Fruit fly (Drosophila melanogaster) S2 (cell line): ENCODE results near the gene Dpm3.

Experiments
- CG8478 ChIP-seq: fragments of >200 bp; optimal IDR thresholded peaks from 2 replicates; lab custom pipeline; 2018
- CTCF ChIP-seq, 2 experiments: fragments of >200 bp; optimal IDR thresholded peaks; 2 replicates each; lab custom pipeline; 2018

Gene Dpm3

DNA sequence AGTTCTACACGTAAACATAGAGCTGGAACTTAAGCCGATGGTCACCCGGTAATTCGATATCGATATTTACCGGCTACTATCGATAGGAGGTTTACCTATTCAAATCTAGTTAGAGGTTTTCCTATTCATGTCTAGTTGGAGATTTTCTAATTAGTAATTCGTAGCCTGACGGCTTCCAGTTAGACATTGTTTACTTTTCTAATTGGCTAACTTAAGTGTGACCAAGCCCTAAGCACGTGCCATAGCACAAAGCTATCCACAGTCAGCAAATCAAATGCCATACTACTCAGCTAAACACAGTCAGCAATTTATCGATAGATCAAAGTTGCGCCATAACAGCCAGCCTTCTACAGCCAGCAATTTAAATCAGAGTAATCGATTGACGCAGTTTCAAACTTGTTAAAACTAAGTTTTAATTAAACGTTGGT, at the start of gene Dpm3:
Gene Dpm3 (minus strand): TSS at position 20 of the 428 bp plus-strand sequence.
- peak; percentile 54 to 59 for TF ChIP-seq CTCF (optimal IDR thresholded peaks at IDR 0.05; lab: Kevin White, UChicago)
- no peak for TF ChIP-seq CG8478 (lab: Kevin White, UChicago)

DNA sequence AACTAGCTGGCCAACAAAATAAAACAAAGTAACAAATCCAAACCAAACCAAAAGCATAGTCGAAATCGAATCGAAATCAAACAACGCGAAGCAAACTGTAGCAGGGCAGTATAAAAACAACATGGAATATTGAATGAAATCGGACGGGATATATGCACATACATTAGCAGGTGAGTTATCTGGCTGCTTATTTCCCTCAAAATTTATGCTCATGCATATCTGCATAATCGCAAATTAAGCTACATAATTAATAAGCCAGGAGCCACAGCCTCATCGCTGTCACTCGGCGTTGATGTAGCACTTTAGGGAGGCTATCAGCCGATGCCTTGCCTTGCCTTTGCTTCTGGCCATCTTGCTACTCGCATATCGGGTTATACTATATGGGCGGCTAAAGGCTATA, 49.4 kb upstream of the Dpm3 start:
- TF ChIP-seq CG8478 (lab: Kevin White, UChicago), result no peak
- no peak for TF ChIP-seq CTCF (optimal IDR thresholded peaks at IDR 0.05; lab: Kevin White, UChicago)

DNA sequence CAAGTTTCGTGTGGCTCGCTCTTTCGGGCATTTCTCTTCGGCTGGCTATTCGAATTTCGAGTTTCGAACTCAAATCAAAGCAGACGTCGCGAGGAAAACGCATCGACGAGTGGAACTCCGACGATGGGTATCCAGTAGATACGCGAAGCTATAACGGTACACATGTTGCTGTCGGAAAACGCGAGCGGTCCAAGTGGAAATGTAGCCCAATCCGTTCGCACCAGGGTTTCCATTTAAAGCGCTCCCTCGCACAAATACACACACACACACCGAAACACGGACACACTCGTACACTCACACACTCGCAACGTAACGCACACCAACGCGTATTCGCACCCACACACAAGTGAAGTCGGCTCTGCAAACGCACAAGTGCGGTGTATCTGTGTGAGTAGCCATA, 47.5 kb upstream of the Dpm3 start, which contains the start of gene side-IV:
Gene side-IV (plus strand): TSS at position 253 of the 400 bp plus-strand sequence.
- TF ChIP-seq CG8478 (lab: Kevin White, UChicago) (no peak), CTCF (optimal IDR thresholded peaks at IDR 0.05; lab: Kevin White, UChicago) (no peak)

DNA sequence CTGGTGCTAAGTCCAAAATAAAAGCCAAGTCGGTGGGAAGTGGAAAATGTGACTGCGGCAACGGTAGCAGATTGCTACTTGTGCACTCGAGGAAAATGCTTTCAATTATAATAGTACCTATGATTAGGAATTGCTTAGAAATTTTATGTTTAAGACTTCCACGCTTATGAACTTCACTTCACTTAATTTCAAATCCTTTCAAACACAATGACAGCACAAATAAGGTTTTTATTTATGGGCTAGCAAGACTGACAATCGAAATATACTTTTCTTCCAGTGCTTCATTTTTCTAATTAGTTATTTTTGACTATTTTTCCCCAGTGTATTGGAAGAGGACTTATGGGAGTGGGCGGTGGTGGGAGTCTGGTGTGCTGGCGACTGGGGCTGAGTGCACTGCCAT, 45.5 kb upstream of the Dpm3 start:
- TF ChIP-seq CTCF (optimal IDR thresholded peaks at IDR 0.05; lab: Kevin White, UChicago) (no peak), CG8478 (lab: Kevin White, UChicago) (no peak)

DNA sequence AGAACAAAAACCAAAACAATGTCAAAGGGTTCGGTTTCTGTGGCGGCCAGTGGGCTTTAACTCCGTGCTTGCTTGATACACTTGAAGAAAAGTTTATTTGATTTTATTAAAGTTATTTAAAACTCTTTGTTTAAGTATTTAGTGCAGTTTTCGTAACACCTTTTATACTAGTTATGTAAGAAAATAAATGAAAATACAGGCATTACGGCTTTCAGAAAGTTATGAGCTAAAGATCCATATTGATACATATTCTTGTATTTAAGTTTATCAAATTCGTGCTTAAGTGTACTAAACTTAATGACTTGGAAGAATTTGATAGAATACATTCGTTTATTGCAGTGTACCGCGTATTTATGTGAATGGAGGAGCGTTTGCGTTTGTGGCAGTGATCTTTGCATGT, 43.6 kb upstream of the Dpm3 start:
- no peak for TF ChIP-seq CTCF (optimal IDR thresholded peaks at IDR 0.05; lab: Kevin White, UChicago)
- no peak for TF ChIP-seq CG8478 (lab: Kevin White, UChicago)

dm6 chr3R:13446048-13446447, 43.2 kb upstream of the Dpm3 start:
- no peak for TF ChIP-seq CG8478 (lab: Kevin White, UChicago)
- no peak for TF ChIP-seq CTCF (optimal IDR thresholded peaks at IDR 0.05; lab: Kevin White, UChicago)

DNA sequence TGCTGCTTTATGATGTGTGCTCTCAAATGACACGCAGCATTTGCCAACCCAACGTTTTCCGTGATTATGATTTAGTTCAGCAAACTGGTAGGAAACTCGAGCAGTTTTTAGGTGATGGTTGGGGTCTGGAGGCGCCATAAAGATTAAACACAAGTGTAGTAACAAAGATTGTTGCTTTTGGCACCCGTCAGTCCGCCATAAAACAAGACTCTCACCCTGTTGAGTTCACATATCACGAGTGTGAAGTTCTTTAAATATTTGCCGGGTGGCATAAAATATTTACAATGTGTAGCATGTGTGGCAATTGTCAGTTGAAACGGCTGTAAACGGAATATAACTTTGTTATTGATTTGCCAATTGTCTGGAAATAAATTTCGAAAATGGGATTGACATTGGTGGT, 38.9 kb upstream of the Dpm3 start:
- no peak for TF ChIP-seq CG8478 (lab: Kevin White, UChicago)
- no peak for TF ChIP-seq CTCF (optimal IDR thresholded peaks at IDR 0.05; lab: Kevin White, UChicago)

DNA sequence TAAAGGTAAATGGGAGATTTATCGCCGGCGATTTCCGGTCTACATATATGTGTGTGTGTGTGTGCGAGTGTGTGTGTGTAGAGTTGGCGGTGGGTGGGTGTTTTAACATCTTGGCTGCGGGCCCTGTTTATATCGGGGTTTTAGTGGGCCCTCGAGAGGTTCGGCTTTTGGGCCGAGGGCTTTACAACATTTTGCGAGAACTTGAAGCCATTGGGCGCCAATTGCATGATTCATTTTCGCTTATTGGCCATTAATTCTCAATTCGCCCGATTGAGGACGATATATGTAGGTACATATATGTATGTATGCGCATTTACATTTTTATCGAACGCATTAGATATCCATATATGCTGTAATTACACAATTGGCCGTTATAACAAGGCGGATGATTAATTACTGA, 33.0 kb upstream of the Dpm3 start:
- TF ChIP-seq CTCF (optimal IDR thresholded peaks at IDR 0.05; lab: Kevin White, UChicago), result no peak
- TF ChIP-seq CG8478 (lab: Kevin White, UChicago), result no peak

- TF ChIP-seq CG8478 (lab: Kevin White, UChicago) (no peak), CTCF (optimal IDR thresholded peaks at IDR 0.05; lab: Kevin White, UChicago) (peak; percentile 72 to 77)
Measured at dm6 chr3R:13434325-13435168, 31.7 kb upstream of the Dpm3 start, which contains the start of gene yrt. Gene yrt (minus strand): TSS chr3R:13434984.

dm6 chr3R:13433623-13434022, 30.8 kb upstream of the Dpm3 start:
- no peak for TF ChIP-seq CTCF (optimal IDR thresholded peaks at IDR 0.05; lab: Kevin White, UChicago)
- TF ChIP-seq CG8478 (lab: Kevin White, UChicago), result no peak

DNA sequence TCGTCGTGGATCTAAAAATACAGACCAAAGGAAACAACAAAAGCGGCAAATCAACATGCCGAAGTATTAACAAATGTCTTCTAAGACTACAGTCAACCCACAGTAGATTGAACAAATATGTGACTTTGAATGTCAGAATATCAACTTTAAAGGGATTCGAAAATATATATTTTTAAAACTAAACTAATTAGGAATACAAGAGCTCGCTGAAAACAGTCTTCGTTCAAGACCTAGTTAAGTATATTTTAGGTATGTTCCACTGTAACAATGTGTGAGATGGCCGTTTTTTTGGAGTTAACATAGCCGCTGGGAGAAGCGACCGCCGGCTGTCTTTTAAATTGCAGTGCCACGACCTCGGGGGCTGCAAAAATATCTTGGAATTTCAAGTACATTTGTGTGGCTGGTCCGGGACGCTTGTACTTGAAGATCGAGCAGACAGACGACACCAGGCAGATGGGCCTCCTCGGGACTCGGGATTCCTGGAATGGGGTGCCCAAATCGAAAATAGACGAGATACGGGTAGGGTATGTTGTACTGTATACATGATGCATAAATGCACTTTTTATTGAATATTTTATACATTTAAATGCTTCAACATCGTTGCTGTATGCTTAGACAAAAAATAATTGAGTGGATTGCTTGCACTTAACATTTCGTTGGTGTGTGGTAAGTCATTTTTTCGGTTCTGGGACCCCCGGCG, 25.6 kb upstream of the Dpm3 start:
- TF ChIP-seq CG8478 (lab: Kevin White, UChicago) (no peak), CTCF (optimal IDR thresholded peaks at IDR 0.05; lab: Kevin White, UChicago) (no peak)

- TF ChIP-seq CTCF (optimal IDR thresholded peaks at IDR 0.05; lab: Kevin White, UChicago) (no peak), CG8478 (lab: Kevin White, UChicago) (no peak)
Measured at dm6 chr3R:13425470-13426033, 22.7 kb upstream of the Dpm3 start, which contains the start of gene Act87E. Gene Act87E (plus strand): TSS chr3R:13425983.

dm6 chr3R:13422178-13422577, 19.3 kb upstream of the Dpm3 start:
- no peak for TF ChIP-seq CG8478 (lab: Kevin White, UChicago)
- no peak for TF ChIP-seq CTCF (optimal IDR thresholded peaks at IDR 0.05; lab: Kevin White, UChicago)

DNA sequence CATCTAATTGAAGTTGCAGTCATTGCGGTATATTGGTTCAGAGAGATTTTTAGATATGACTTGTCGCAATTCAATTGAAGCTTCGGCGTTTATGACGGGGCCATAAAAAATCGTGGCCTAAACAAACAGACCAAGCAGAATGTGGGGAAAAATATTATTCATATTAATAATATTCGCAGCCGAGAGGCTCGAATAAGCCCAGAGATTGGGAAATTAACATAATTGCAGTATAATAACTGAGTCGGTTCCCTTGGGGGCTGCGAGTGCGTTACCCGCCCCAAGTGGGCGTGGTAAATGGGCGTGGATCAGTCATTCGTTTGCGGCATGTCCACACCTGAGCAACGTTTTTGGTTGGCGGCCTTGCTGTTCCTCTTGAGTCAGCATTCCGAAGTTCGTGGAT, 17.1 kb upstream of the Dpm3 start, which contains the start of gene Ir87a:
Gene Ir87a (plus strand): TSS at position 301 of the 400 bp plus-strand sequence.
- TF ChIP-seq CTCF (optimal IDR thresholded peaks at IDR 0.05; lab: Kevin White, UChicago) (no peak), CG8478 (lab: Kevin White, UChicago) (no peak)
